Worm (Caenorhabditis elegans): ENCODE results near the gene pgp-6.

DNA sequence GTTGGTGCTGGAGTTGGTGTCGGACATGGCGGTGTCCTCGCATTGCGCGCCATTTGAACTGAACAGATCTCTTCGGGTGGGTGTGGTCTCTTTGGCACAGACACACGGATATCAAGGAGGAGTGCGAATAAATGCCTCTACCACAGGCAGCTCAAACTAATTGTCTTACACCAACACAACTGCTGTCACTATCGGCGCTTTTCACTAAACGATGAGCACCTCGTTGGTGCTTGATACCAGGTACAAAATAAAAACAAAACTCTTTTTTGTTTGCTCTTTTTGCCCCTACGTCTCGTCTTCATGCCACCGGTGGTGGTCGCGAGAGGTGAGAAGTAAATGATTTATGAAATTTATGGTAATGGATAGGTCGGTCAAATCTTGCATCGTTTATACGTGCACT, 33.5 kb upstream of the pgp-6 start, which contains the start of gene F47B10.8:
- no peak for TF ChIP-seq alr-1 (tag; optimal IDR thresholded peaks at IDR 0.05; ENCODE audit: borderline replicate concordance)
- no peak for TF ChIP-seq ama-1 (optimal IDR thresholded peaks at IDR 0.05)
- TF ChIP-seq nhr-11 (tag; optimal IDR thresholded peaks at IDR 0.05), result no peak
- TF ChIP-seq mep-1 (tag; optimal IDR thresholded peaks at IDR 0.05), result no peak
- TF ChIP-seq ztf-4 (tag; optimal IDR thresholded peaks at IDR 0.05), result no peak

Measured in whole organism, L1 larva.